Worm (Caenorhabditis elegans) whole organism, L4/young adult: Measurements from ENCODE around the gene ZK616.5.

Experiments
- W03F9.2 ChIP-seq: fragments of 150-350 bp; optimal IDR thresholded peaks from 2 replicates; lab custom pipeline; 2014; ENCODE audit warnings: missing biosample characterization, missing genetic modification characterization
- dao-5 ChIP-seq: sonication (generic microtip); optimal IDR thresholded peaks from 2 replicates; lab custom pipeline; 2016; ENCODE audit warnings: missing genotype, missing genetic modification characterization, moderate library complexity, missing compliant biosample characterization
- him-1 ChIP-seq: sonication (generic microtip); optimal IDR thresholded peaks from 2 replicates; lab custom pipeline; 2016; ENCODE audit warnings: missing genotype, missing genetic modification reagents, missing genetic modification characterization, missing compliant biosample characterization

The ZK616.5 gene

DNA sequence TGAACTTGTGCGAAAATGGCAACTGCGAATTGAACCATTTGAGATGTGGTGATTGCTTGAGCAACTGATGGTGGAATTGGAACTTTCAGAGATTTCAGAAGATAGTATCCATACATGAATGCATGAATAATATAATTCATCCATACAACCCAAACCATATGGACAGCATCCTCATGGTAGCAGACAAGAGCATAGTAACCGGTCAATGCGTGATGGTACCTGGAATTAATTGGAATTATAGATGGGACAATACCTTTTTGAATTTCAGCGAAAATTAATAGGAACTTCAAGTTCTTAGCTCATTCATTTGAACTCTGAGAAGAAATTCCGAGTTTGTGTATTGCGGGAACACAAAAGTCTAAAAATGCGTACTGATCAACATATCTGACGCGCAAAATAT lies 16.8 kb upstream of the ZK616.5 start:
- TF ChIP-seq W03F9.2 (tag; lab: Kevin White, UChicago), result no peak
- no peak for TF ChIP-seq dao-5

- TF ChIP-seq dao-5 (no peak), him-1 (tag; lab: Kevin White, UChicago) (no peak), W03F9.2 (tag; lab: Kevin White, UChicago) (no peak)
Observed at ce11 chrIV:5377062-5377461, 14.7 kb upstream of the ZK616.5 start, which contains the start of gene elo-5. Gene elo-5, minus strand, starts transcription at chrIV:5377117.

DNA sequence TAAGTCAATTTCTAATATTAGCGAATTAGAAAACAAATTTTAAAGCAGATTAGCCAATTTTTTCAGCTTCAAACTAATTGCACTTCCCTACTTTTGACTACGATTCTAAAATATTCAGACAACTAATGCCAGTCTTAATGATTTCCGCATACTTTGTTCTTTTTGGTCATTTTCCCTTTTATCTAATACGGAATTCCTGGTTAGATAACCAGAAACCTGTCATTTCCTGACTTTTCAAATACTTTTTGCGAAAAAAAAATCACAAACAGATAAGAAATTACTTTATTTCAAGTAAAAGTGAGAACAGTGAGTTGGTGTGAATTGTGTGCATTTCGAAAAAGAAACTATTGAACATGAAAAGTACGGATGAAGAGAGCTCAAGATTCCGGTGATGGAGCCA lies 11.6 kb upstream of the ZK616.5 start:
- TF ChIP-seq dao-5, result no peak
- TF ChIP-seq W03F9.2 (tag; lab: Kevin White, UChicago), result no peak
- TF ChIP-seq him-1 (tag; lab: Kevin White, UChicago), result no peak

DNA sequence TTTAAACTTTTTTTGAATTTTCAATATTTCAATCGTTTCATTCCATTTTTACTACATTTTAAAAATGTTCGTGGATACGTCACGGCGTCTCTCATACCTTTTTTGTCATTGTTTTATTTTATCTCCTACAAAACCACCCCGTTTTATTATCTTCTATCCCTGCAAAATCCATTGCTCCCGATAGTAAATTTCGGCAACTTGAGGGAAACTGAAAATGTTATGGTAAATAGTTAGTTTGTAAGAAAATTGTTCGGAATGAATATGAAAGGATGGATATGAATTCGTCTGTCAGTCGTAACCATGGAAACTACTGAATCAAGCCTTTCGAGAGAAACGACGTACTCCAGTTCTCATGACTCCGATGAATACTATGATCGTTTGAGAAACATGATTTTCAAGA lies 10.4 kb upstream of the ZK616.5 start, which contains the start of gene F41H10.2:
Gene F41H10.2, plus strand, starts transcription at position 301 of the 400 bp plus-strand sequence.
- no peak for TF ChIP-seq him-1 (tag; lab: Kevin White, UChicago)
- no peak for TF ChIP-seq dao-5
- TF ChIP-seq W03F9.2 (tag; lab: Kevin White, UChicago), result no peak

DNA sequence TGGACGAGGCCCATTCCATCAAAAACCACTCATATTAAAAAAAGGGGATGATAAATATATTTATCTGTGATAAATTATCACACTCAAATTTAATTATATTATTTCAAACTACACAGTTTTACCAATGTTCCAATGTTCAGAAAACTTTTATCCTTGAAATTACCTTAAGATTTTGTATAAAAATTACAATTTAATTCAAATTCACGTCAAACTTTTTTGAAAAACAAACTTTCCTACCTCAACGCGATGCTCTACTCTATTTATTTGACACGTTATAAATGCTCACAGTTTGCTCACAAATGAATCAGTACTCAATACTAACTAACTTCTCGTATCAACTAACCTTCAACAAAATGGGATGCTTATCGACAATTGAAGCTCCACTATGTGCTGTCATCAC lies 9.1 kb upstream of the ZK616.5 start, which contains the start of gene F41H10.1:
Gene F41H10.1, plus strand, starts transcription at position 301 of the 400 bp plus-strand sequence.
- no peak for TF ChIP-seq him-1 (tag; lab: Kevin White, UChicago)
- no peak for TF ChIP-seq dao-5
- TF ChIP-seq W03F9.2 (tag; lab: Kevin White, UChicago), result no peak

DNA sequence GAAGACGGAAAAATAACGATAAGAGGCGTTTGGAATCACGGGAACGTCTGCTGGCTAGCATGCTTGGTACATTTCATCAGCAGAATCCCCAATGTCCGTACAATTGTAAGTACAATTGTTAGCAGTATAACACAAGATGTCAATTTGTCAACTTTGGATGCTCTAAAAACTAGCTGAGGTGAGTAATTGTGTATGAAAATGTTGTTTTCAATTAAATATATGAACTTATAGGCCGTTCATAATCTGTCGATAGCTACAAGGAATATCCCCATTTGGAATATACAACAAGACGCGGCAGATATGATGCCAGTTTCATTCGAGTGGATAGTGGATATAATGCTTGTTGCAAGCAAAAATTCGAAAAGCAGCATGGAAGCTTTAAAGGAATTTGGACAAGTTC lies 6.7 kb upstream of the ZK616.5 start, which contains the start of gene F41H10.12:
Gene F41H10.12, plus strand, starts transcription at position 301 of the 400 bp plus-strand sequence.
- TF ChIP-seq dao-5 (no peak), W03F9.2 (tag; lab: Kevin White, UChicago) (no peak), him-1 (tag; lab: Kevin White, UChicago) (no peak)

DNA sequence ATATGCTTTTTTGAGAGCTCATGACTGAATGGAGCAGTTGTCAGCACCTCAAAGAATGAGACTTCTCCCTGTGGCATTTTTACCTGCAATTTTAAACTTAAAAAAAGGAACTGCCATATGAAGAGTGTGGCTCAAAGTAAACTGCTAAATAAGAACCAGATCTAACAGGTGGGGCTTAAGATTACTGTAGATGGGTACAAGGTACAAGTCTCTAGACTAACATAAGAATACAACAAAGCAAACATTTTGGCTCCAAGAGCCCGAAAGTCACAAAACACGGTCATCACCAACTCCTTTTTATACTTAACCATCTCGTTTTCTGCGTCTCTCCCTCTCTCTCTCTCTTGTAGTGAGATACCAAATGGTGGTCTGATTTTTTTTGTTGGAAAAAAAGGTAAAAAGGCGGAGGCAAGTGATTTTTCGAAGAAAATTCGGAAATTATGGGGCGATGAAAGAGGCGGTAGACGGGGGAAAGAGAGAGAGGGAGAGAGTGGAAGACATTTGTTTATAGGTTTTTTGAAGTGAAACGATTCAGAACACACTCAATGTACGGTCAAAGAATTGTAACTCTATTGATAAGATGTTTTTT lies 3.2 kb upstream of the ZK616.5 start, which contains the start of gene elo-6:
Gene elo-6, minus strand, starts transcription at position 83 of the 589 bp plus-strand sequence.
- TF ChIP-seq dao-5, result no peak

DNA sequence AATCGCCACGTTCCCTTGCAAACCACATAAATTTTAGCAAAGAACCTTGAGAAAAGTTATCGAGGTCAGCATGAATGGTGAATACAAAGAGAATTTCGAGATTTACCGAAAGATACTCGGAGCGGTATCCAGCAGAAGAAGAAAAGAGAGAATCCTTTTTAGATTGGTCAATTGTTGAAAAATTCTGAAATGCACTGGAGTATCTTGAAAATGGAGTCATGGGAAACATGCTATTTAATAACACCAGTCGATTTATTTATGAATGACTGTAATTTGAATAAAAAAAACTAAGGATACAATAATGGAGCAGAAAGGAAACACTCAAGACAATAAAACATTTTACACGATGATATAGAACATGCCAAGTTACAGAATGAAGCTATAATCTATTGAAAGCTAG lies 1.8 kb upstream of the ZK616.5 start:
- TF ChIP-seq him-1 (tag; lab: Kevin White, UChicago) (no peak), W03F9.2 (tag; lab: Kevin White, UChicago) (no peak), dao-5 (no peak)

- TF ChIP-seq dao-5 (no peak), him-1 (tag; lab: Kevin White, UChicago) (no peak), W03F9.2 (tag; lab: Kevin White, UChicago) (no peak)
Observed at ce11 chrIV:5393566-5393965, 1.8 kb downstream of the ZK616.5 start.

DNA sequence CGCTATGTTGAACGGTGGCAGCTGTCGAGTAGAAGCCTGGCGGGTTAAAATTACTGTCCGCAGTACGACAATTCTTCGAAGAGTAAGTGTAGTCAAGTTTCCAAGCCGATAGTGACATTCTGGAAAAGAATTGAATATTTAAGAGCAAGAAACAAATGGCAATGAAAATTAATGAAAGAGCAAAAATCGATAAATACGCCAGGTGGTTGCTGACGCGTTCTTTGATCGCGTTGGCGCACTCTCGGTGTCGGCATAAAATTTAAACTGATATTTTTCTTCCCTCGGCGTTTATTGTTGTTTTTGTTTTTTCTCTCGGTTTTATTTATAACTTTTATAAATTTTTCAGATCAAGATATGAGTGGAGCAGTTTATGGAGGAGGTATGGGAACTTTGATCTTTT lies 3.0 kb downstream of the ZK616.5 start, which contains the start of the genes perm-3 and swsn-6:
Gene perm-3, minus strand, starts transcription at position 118 of the 400 bp plus-strand sequence.
Gene swsn-6, plus strand, starts transcription at position 347 of the 400 bp plus-strand sequence.
- TF ChIP-seq him-1 (tag; lab: Kevin White, UChicago) (no peak), W03F9.2 (tag; lab: Kevin White, UChicago) (peak; percentile 79)

ce11 chrIV:5396769-5397168 lies 5.0 kb downstream of the ZK616.5 start, which contains the start of gene ZK616.3:
Gene ZK616.3, plus strand, starts transcription at chrIV:5397069.
- no peak for TF ChIP-seq him-1 (tag; lab: Kevin White, UChicago)
- no peak for TF ChIP-seq W03F9.2 (tag; lab: Kevin White, UChicago)

ce11 chrIV:5397539-5397938 lies 5.8 kb downstream of the ZK616.5 start, which contains the start of gene ZK616.2:
Gene ZK616.2, plus strand, starts transcription at chrIV:5397839.
- TF ChIP-seq dao-5, result no peak
- TF ChIP-seq him-1 (tag; lab: Kevin White, UChicago), result no peak
- TF ChIP-seq W03F9.2 (tag; lab: Kevin White, UChicago), result no peak

DNA sequence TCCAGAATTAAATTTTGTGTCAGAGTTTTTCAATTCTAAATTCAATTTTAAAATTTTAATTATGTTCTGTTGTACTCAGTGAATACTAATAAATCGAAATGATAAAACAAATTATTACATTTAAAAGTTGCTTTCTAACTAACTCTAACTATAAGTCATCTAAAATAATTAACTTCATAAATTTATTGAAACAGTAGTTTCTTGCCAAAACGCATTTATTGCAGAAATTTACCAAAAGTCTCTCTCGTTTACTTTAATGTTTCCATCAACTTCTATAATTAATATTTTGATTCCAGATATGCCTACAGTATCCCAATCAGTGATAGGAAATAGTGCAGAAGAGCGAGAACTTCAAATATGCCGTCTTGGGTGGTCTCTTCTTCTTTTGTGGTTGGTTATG lies 8.9 kb downstream of the ZK616.5 start, which contains the start of gene ZK616.1:
Gene ZK616.1, plus strand, starts transcription at position 301 of the 400 bp plus-strand sequence.
- no peak for TF ChIP-seq him-1 (tag; lab: Kevin White, UChicago)
- TF ChIP-seq dao-5, result no peak
- no peak for TF ChIP-seq W03F9.2 (tag; lab: Kevin White, UChicago)

ce11 chrIV:5405345-5405744 lies 13.6 kb downstream of the ZK616.5 start, which contains the start of gene ZK616.61:
Gene ZK616.61, plus strand, starts transcription at chrIV:5405645.
- no peak for TF ChIP-seq dao-5

- TF ChIP-seq him-1 (tag; lab: Kevin White, UChicago) (no peak), dao-5 (no peak), W03F9.2 (tag; lab: Kevin White, UChicago) (no peak)
Observed at ce11 chrIV:5409112-5409511, 17.4 kb downstream of the ZK616.5 start.
